Fruit fly (Drosophila melanogaster) whole organism, embryonic: ENCODE results near the gene PpD6.

Experiments used
- B-H1 ChIP-seq: fragments of 200-800 bp; sonication (Bioruptor generic); IDR thresholded peaks from 3 replicates; pipeline ENCODE4 v1.3.6; 2022; ENCODE audit warnings: missing biosample characterization, missing genetic modification characterization
- Blimp-1 ChIP-seq: fragments of 200-800 bp; sonication (Bioruptor generic); optimal IDR thresholded peaks from 3 replicates; lab custom pipeline; 2018; ENCODE audit warnings: missing biosample characterization, missing genetic modification characterization, mild to moderate bottlenecking, moderate library complexity, missing genetic modification reagents
- CG10147 ChIP-seq: fragments of 200-800 bp; sonication (Bioruptor generic); optimal IDR thresholded peaks from 2 replicates; lab custom pipeline; 2019; ENCODE audit warnings: missing biosample characterization, mild to moderate bottlenecking, missing genetic modification characterization, moderate library complexity
- CG16779 ChIP-seq: fragments of 200-800 bp; sonication (Bioruptor generic); IDR thresholded peaks from 2 replicates; pipeline ENCODE4 v1.3.6; 2022; ENCODE audit warnings: missing biosample characterization, missing genetic modification characterization
- CG1832 ChIP-seq: fragments of 200-800 bp; sonication (Bioruptor generic); optimal IDR thresholded peaks from 2 replicates; lab custom pipeline; 2017; ENCODE audit warnings: missing biosample characterization, mild to moderate bottlenecking, missing genetic modification characterization, inconsistent platforms
- CG18476 ChIP-seq: fragments of 200-800 bp; sonication (Bioruptor generic); optimal IDR thresholded peaks from 2 replicates; lab custom pipeline; 2016; ENCODE audit warnings: missing biosample characterization, mild to moderate bottlenecking, missing genetic modification characterization
- CG2116 ChIP-seq: fragments of 200-800 bp; sonication (Bioruptor generic); optimal IDR thresholded peaks from 3 replicates; lab custom pipeline; 2018; ENCODE audit warnings: missing biosample characterization, mild to moderate bottlenecking, missing genetic modification characterization
- CG32532 ChIP-seq: fragments of 200-800 bp; sonication (Bioruptor generic); IDR thresholded peaks from 2 replicates; pipeline ENCODE4 v1.3.6; 2022; ENCODE audit warnings: missing biosample characterization, missing genetic modification characterization
- CG32772 ChIP-seq: fragments of 200-800 bp; sonication (Bioruptor generic); IDR thresholded peaks from 2 replicates; pipeline ENCODE4 v1.3.6; 2022; ENCODE audit warnings: missing biosample characterization, missing genetic modification characterization
- CG4282 ChIP-seq: fragments of 200-800 bp; sonication (Bioruptor generic); optimal IDR thresholded peaks from 2 replicates; lab custom pipeline; 2016; ENCODE audit warnings: missing biosample characterization, missing genetic modification characterization
- CG4617 ChIP-seq: fragments of 200-800 bp; sonication (Bioruptor generic); optimal IDR thresholded peaks from 3 replicates; lab custom pipeline; 2016; ENCODE audit warnings: missing biosample characterization, missing genetic modification characterization, borderline replicate concordance
- CG4730 ChIP-seq: fragments of 200-800 bp; sonication (Bioruptor generic); IDR thresholded peaks from 2 replicates; pipeline ENCODE4 v1.3.6; 2022; ENCODE audit warnings: missing biosample characterization, missing genetic modification characterization
- CG6254 ChIP-seq: fragments of 200-800 bp; sonication (Bioruptor generic); optimal IDR thresholded peaks from 3 replicates; lab custom pipeline; 2017; ENCODE audit warnings: mild to moderate bottlenecking, missing biosample characterization, missing genetic modification reagents, missing genetic modification characterization
- CG7372 ChIP-seq: fragments of 200-800 bp; sonication (Bioruptor generic); IDR thresholded peaks from 2 replicates; pipeline ENCODE4 v1.3.6; 2022; ENCODE audit warnings: missing biosample characterization, missing genetic modification characterization
- CG9609 ChIP-seq: fragments of 200-800 bp; sonication (Bioruptor generic); optimal IDR thresholded peaks from 3 replicates; lab custom pipeline; 2016; ENCODE audit warnings: missing biosample characterization, missing genetic modification characterization
- Dip3 ChIP-seq: fragments of 200-800 bp; sonication (Bioruptor generic); optimal IDR thresholded peaks from 3 replicates; lab custom pipeline; 2016; ENCODE audit warnings: missing biosample characterization, missing genetic modification characterization
- E2f1 ChIP-seq: fragments of 200-800 bp; sonication (Bioruptor generic); IDR thresholded peaks from 2 replicates; pipeline ENCODE4 v1.3.6; 2022; ENCODE audit warnings: missing biosample characterization, missing genetic modification characterization
- Eip74EF ChIP-seq, 2 experiments: fragments of 200-800 bp in 1 of 2; fragments of >200 bp in 1 of 2; sonication (Bioruptor generic) in 1 of 2; optimal IDR thresholded peaks; 2 replicates each; lab custom pipeline; 2017 to 2019; ENCODE audit warnings: missing biosample characterization in 2 of 2, missing genetic modification characterization in 2 of 2, mild to moderate bottlenecking in 1 of 2, moderate library complexity in 1 of 2
- Elba2 ChIP-seq: fragments of 200-800 bp; sonication (Bioruptor generic); optimal IDR thresholded peaks from 3 replicates; lab custom pipeline; 2016; ENCODE audit warnings: missing biosample characterization, missing genetic modification characterization
- Lim3 ChIP-seq: fragments of 200-800 bp; sonication (Bioruptor generic); IDR thresholded peaks from 2 replicates; pipeline ENCODE4 v1.3.6; 2022; ENCODE audit warnings: missing biosample characterization, missing genetic modification characterization
- NC2β ChIP-seq: fragments of 200-800 bp; sonication (Bioruptor generic); optimal IDR thresholded peaks from 2 replicates; lab custom pipeline; 2016; ENCODE audit warnings: missing biosample characterization, missing genetic modification characterization
- Ravus ChIP-seq: fragments of 200-800 bp; sonication (Bioruptor generic); IDR thresholded peaks from 2 replicates; pipeline ENCODE4 v1.3.6; 2022; ENCODE audit warnings: missing biosample characterization, missing genetic modification characterization
- Side ChIP-seq: fragments of 200-800 bp; sonication (Bioruptor generic); optimal IDR thresholded peaks from 2 replicates; lab custom pipeline; 2016; ENCODE audit warnings: missing biosample characterization, missing genetic modification characterization
- Sry-β ChIP-seq: fragments of 200-800 bp; sonication (Bioruptor generic); optimal IDR thresholded peaks from 2 replicates; lab custom pipeline; 2018; ENCODE audit warnings: missing biosample characterization, mild to moderate bottlenecking, missing genetic modification characterization, moderate library complexity
- Taf1 ChIP-seq: fragments of 200-800 bp; sonication (Bioruptor generic); IDR thresholded peaks from 2 replicates; pipeline ENCODE4 v1.3.6; 2022; ENCODE audit warnings: missing biosample characterization, missing genetic modification characterization
- Usf ChIP-seq: fragments of 200-800 bp; sonication (Bioruptor generic); optimal IDR thresholded peaks from 2 replicates; lab custom pipeline; 2017; ENCODE audit warnings: missing genotype, missing biosample characterization, missing genetic modification characterization
- Vsx1 ChIP-seq: fragments of 200-800 bp; sonication (Bioruptor generic); optimal IDR thresholded peaks from 2 replicates; lab custom pipeline; 2017; ENCODE audit warnings: missing biosample characterization, mild to moderate bottlenecking, missing genetic modification characterization, missing genetic modification reagents
- ac ChIP-seq: fragments of 200-800 bp; sonication (Bioruptor generic); optimal IDR thresholded peaks from 3 replicates; lab custom pipeline; 2017; ENCODE audit warnings: missing biosample characterization, mild to moderate bottlenecking, missing genetic modification characterization
- al ChIP-seq: fragments of 200-800 bp; sonication (Bioruptor generic); IDR thresholded peaks from 2 replicates; pipeline ENCODE4 v1.3.6; 2022; ENCODE audit warnings: missing biosample characterization, missing genetic modification characterization
- ara ChIP-seq: fragments of 200-800 bp; sonication (Bioruptor generic); IDR thresholded peaks from 2 replicates; pipeline ENCODE4 v1.3.6; 2022; ENCODE audit warnings: missing biosample characterization, missing genetic modification characterization
- ase ChIP-seq: fragments of 200-800 bp; sonication (Bioruptor generic); IDR thresholded peaks from 3 replicates; pipeline ENCODE4 v1.3.6; 2022; ENCODE audit warnings: missing biosample characterization, missing genetic modification characterization
- btn ChIP-seq: fragments of 200-800 bp; sonication (Bioruptor generic); optimal IDR thresholded peaks from 2 replicates; lab custom pipeline; 2016; ENCODE audit warnings: missing biosample characterization, missing genetic modification characterization
- cg ChIP-seq: fragments of 200-800 bp; sonication (Bioruptor generic); optimal IDR thresholded peaks from 3 replicates; lab custom pipeline; 2019; ENCODE audit warnings: missing biosample characterization, mild to moderate bottlenecking, missing genetic modification characterization, moderate library complexity
- ems ChIP-seq: fragments of 200-800 bp; sonication (Bioruptor generic); optimal IDR thresholded peaks from 3 replicates; lab custom pipeline; 2016; ENCODE audit warnings: missing biosample characterization, missing genetic modification characterization
- fd102C ChIP-seq: fragments of 200-800 bp; sonication (Bioruptor generic); optimal IDR thresholded peaks from 2 replicates; lab custom pipeline; 2018; ENCODE audit warnings: missing biosample characterization, mild to moderate bottlenecking, missing genetic modification characterization, moderate library complexity
- ftz-f1 ChIP-seq: fragments of 200-800 bp; sonication (Bioruptor generic); optimal IDR thresholded peaks from 2 replicates; lab custom pipeline; 2016; ENCODE audit warnings: missing biosample characterization, missing genetic modification characterization
- insv ChIP-seq, 2 experiments: fragments of 200-800 bp; sonication (Bioruptor generic); optimal IDR thresholded peaks; 3 replicates each; lab custom pipeline; 2016 to 2018; ENCODE audit warnings: missing biosample characterization in 2 of 2, missing genetic modification characterization in 2 of 2
- kni ChIP-seq: fragments of 200-800 bp; sonication (Bioruptor generic); optimal IDR thresholded peaks from 3 replicates; lab custom pipeline; 2017; ENCODE audit warnings: mild to moderate bottlenecking, missing biosample characterization, missing genetic modification reagents, missing genetic modification characterization
- mam ChIP-seq: fragments of 200-800 bp; sonication (Bioruptor generic); optimal IDR thresholded peaks from 3 replicates; lab custom pipeline; 2016; ENCODE audit warnings: missing biosample characterization, missing genetic modification characterization
- odd ChIP-seq: fragments of 200-800 bp; sonication (Bioruptor generic); optimal IDR thresholded peaks from 2 replicates; lab custom pipeline; 2017; ENCODE audit warnings: missing biosample characterization, mild to moderate bottlenecking, missing genetic modification characterization
- pan ChIP-seq, 4 experiments: fragments of >200 bp in 3 of 4; fragments of 200-800 bp in 1 of 4; sonication (Bioruptor generic) in 1 of 4; optimal IDR thresholded peaks in 3 of 4; IDR thresholded peaks in 1 of 4; 2 replicates each; pipeline versions ENCODE4 v1.3.6 to Lab custom; 2017 to 2022; ENCODE audit warnings: missing biosample characterization in 2 of 4, missing genetic modification characterization in 2 of 4, mixed read lengths in 1 of 4
- pfk ChIP-seq: fragments of 200-800 bp; sonication (Bioruptor generic); optimal IDR thresholded peaks from 2 replicates; lab custom pipeline; 2018; ENCODE audit warnings: missing biosample characterization, mild to moderate bottlenecking, missing genetic modification characterization, moderate library complexity
- pzg ChIP-seq: fragments of 200-800 bp; sonication (Bioruptor generic); optimal IDR thresholded peaks from 3 replicates; lab custom pipeline; 2018; ENCODE audit warnings: missing biosample characterization, mild to moderate bottlenecking, missing genetic modification characterization, moderate library complexity
- ro ChIP-seq: fragments of 200-800 bp; sonication (Bioruptor generic); IDR thresholded peaks from 2 replicates; pipeline ENCODE4 v1.3.6; 2022; ENCODE audit warnings: missing biosample characterization, missing genetic modification characterization
- schlank ChIP-seq: fragments of 200-800 bp; sonication (Bioruptor generic); optimal IDR thresholded peaks from 2 replicates; lab custom pipeline; 2018; ENCODE audit warnings: missing biosample characterization, mild to moderate bottlenecking, missing genetic modification characterization
- tio ChIP-seq: fragments of 200-800 bp; sonication (Bioruptor generic); optimal IDR thresholded peaks from 2 replicates; lab custom pipeline; 2017; ENCODE audit warnings: missing biosample characterization, missing genetic modification characterization, inconsistent platforms
- trh ChIP-seq: fragments of 200-800 bp; sonication (Bioruptor generic); optimal IDR thresholded peaks from 2 replicates; lab custom pipeline; 2016; ENCODE audit warnings: missing biosample characterization, missing genetic modification characterization
- zen2 ChIP-seq: fragments of 200-800 bp; sonication (Bioruptor generic); IDR thresholded peaks from 3 replicates; pipeline ENCODE4 v1.3.6; 2022; ENCODE audit warnings: missing biosample characterization, missing genetic modification characterization; ENCODE audit not compliant: partially characterized antibody
- zf30C ChIP-seq: fragments of 200-800 bp; sonication (Bioruptor generic); optimal IDR thresholded peaks from 3 replicates; lab custom pipeline; 2018; ENCODE audit warnings: missing biosample characterization, mild to moderate bottlenecking, missing genetic modification characterization

Gene PpD6

DNA sequence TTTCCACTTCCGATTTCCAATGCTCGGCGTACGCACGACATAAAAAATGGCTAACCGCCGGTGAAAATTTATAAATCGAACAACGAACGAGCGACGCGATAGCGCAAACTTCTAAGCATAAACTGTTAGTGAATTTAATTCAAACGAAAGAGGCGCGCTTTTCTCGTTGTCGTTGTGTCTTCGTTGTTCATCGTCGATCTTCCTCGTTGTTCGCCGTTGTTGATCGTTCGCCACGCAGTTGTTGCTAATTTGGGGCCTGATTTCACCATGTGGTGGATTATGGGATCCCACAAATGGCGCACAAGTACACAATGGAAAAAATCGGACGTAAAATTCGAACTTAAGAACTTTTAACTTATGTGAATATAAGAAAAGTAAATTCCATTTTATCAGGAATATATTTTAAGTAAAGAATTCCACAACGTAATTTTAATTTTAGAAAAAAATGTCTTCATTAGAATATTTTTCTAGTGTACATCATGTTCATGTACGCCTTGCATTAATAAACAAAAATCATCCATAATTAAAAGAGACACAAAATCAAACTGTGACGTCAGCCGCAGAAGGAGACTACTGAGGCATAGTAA is 23.1 kb upstream of the PpD6 start (continued):
- TF ChIP-seq ac (GFP tag; lab: Kevin White, UChicago): no peak
- TF ChIP-seq ems (GFP tag; lab: Kevin White, UChicago): no peak
- no peak for TF ChIP-seq zf30C (GFP tag; lab: Kevin White, UChicago)
- TF ChIP-seq Taf1 (GFP tag; lab: Robert Waterston, UW): peak; percentile 62
- peak; percentile 50 for TF ChIP-seq Vsx1 (GFP tag; lab: Kevin White, UChicago)
- TF ChIP-seq CG6254 (GFP tag; lab: Kevin White, UChicago): no peak
- TF ChIP-seq pfk: no peak
- 0 out of 2 replicates have a peak, but pooled peaks have one; percentile 16 for TF ChIP-seq CG4730 (GFP tag; lab: Robert Waterston, UW)
- no peak for TF ChIP-seq ara (GFP tag; lab: Robert Waterston, UW)
- TF ChIP-seq CG4282 (GFP tag; lab: Kevin White, UChicago): no peak
- TF ChIP-seq schlank (tag; lab: Kevin White, UChicago): no peak
- peak in 1 of 2 experiments; percentile 60 for TF ChIP-seq Eip74EF (GFP tag; optimal IDR thresholded peaks at IDR 0.05; lab: Kevin White, UChicago)
- no peak; the same call in 1 of the 2 replicates for TF ChIP-seq CG32772 (GFP tag; lab: Robert Waterston, UW)
- TF ChIP-seq Ravus (GFP tag; lab: Robert Waterston, UW): peak; percentile 31
- no peak for TF ChIP-seq fd102C
- no peak for TF ChIP-seq kni (GFP tag; lab: Kevin White, UChicago)
- TF ChIP-seq Blimp-1 (GFP tag; lab: Kevin White, UChicago): peak; percentile 71
- peak; percentile 63 for TF ChIP-seq E2f1 (GFP tag; lab: Robert Waterston, UW)
- peak; percentile 83 for TF ChIP-seq CG32532 (GFP tag; lab: Robert Waterston, UW)
- no peak for TF ChIP-seq CG16779 (GFP tag; lab: Robert Waterston, UW)
- peak; percentile 42 for TF ChIP-seq Dip3 (GFP tag; lab: Kevin White, UChicago)
- no peak for TF ChIP-seq CG1832 (GFP tag; lab: Kevin White, UChicago)
- no peak for TF ChIP-seq Elba2 (GFP tag; lab: Kevin White, UChicago)
- peak; percentile 24; the same call in 1 of the 3 replicates for TF ChIP-seq ase (GFP tag; lab: Robert Waterston, UW)
- no peak for TF ChIP-seq pzg (GFP tag; lab: Kevin White, UChicago)
- peak; percentile 6 for TF ChIP-seq CG9609 (GFP tag; lab: Kevin White, UChicago)
- TF ChIP-seq ro (GFP tag; lab: Robert Waterston, UW): no peak
- TF ChIP-seq CG10147: peak; percentile 80
- TF ChIP-seq cg (GFP tag; lab: Kevin White, UChicago): no peak
- peak; percentile 66; the same call in 1 of the 2 replicates for TF ChIP-seq CG7372 (GFP tag; lab: Robert Waterston, UW)
- peak; percentile 71; the same call in 1 of the 2 replicates for TF ChIP-seq al (GFP tag; lab: Robert Waterston, UW)
- TF ChIP-seq NC2β: no peak
- no peak for TF ChIP-seq pan (optimal IDR thresholded peaks at IDR 0.05; lab: Kevin White, UChicago)
- TF ChIP-seq pan (GFP tag; optimal IDR thresholded peaks at IDR 0.05 in 1 of 2, IDR thresholded peaks at IDR 0.05 in 1 of 2): peak in 1 of 2 experiments; percentile 82
- peak; percentile 16 for TF ChIP-seq CG18476
- no peak for TF ChIP-seq insv (GFP tag; optimal IDR thresholded peaks at IDR 0.05; lab: Kevin White, UChicago)
- peak; percentile 25 for TF ChIP-seq Side (GFP tag; lab: Kevin White, UChicago)
- no peak for TF ChIP-seq odd (GFP tag; lab: Kevin White, UChicago)
- no peak for TF ChIP-seq Usf
- TF ChIP-seq trh (GFP tag; lab: Kevin White, UChicago): no peak
- TF ChIP-seq CG2116 (GFP tag; lab: Kevin White, UChicago): peak; percentile 20
- no peak for TF ChIP-seq Lim3 (GFP tag; lab: Robert Waterston, UW)
- TF ChIP-seq ftz-f1 (GFP tag; lab: Kevin White, UChicago): no peak
- no peak for TF ChIP-seq btn (GFP tag; lab: Kevin White, UChicago)
- peak; percentile 57 for TF ChIP-seq tio (GFP tag; lab: Kevin White, UChicago)
- no peak for TF ChIP-seq Sry-β (GFP tag; lab: Kevin White, UChicago)
- no peak for TF ChIP-seq CG4617 (GFP tag; lab: Kevin White, UChicago)
- peak; percentile 65 for TF ChIP-seq mam
- TF ChIP-seq zen2 (GFP tag; lab: Robert Waterston, UW): no peak
- peak; percentile 52; the same call in 1 of the 3 replicates for TF ChIP-seq B-H1 (GFP tag; lab: Robert Waterston, UW)
